Fruit fly (Drosophila melanogaster) Kc167 (cell line): ENCODE data around the gene CG4025.

Source experiments
- Myc ChIP-seq: fragments of >200 bp; optimal IDR thresholded peaks from 2 replicates; lab custom pipeline; 2017; ENCODE audit warnings: missing external identifiers
- Sin3A ChIP-seq: fragments of >200 bp; optimal IDR thresholded peaks from 2 replicates; lab custom pipeline; 2018; ENCODE audit warnings: missing external identifiers
- h ChIP-seq: fragments of >200 bp; optimal IDR thresholded peaks from 3 replicates; lab custom pipeline; 2018; ENCODE audit warnings: missing external identifiers
- insv ChIP-seq: fragments of >200 bp; optimal IDR thresholded peaks from 3 replicates; lab custom pipeline; 2018; ENCODE audit warnings: missing external identifiers
- psq ChIP-seq: fragments of >200 bp; optimal IDR thresholded peaks from 2 replicates; lab custom pipeline; 2017; ENCODE audit warnings: missing external identifiers
- ttk ChIP-seq: sonication (Bioruptor generic); optimal IDR thresholded peaks from 2 replicates; lab custom pipeline; 2017; ENCODE audit warnings: missing external identifiers

CG4025 gene

dm6 chrX:2125527-2126088 lies 48.8 kb downstream of the CG4025 start:
- TF ChIP-seq psq (lab: Kevin White, UChicago) (no peak), h (lab: Kevin White, UChicago) (no peak), Myc (lab: Kevin White, UChicago) (no peak), Sin3A (lab: Kevin White, UChicago) (no peak), ttk (lab: Kevin White, UChicago) (no peak), insv (lab: Kevin White, UChicago) (no peak)
